Worm (Caenorhabditis elegans) whole organism, young adult: ENCODE measurements around the gene C06A1.3.

Experiments
- Y53F4B.3 ChIP-seq: fragments of 200-800 bp; sonication (Bioruptor generic); IDR thresholded peaks from 2 replicates; pipeline ENCODE4 v1.3.6; 2022; ENCODE audit warnings: missing genetic modification reagents, missing genetic modification characterization, missing compliant biosample characterization
- pha-4 ChIP-seq: fragments of 150-350 bp; sonication (generic microtip); optimal IDR thresholded peaks from 2 replicates; lab custom pipeline; 2014; ENCODE audit warnings: missing biosample characterization, missing genetic modification reagents, missing genetic modification characterization
- tbp1 ChIP-seq: fragments of 200-800 bp; sonication (Bioruptor generic); optimal IDR thresholded peaks from 2 replicates; lab custom pipeline; 2018; ENCODE audit warnings: mild to moderate bottlenecking, missing genetic modification characterization, missing compliant biosample characterization

ce11 chrII:10529218-10529751, 42.8 kb upstream of the C06A1.3 start:
- TF ChIP-seq tbp1 (GFP tag; lab: Kevin White, UChicago) (no peak), pha-4 (tag; lab: Kevin White, UChicago) (no peak), Y53F4B.3 (GFP tag; lab: Robert Waterston, UW) (no peak)
